Worm (Caenorhabditis elegans) whole organism, L4 larva: ENCODE results near the gene pap-3.

ENCODE experiments used
- aly-2 ChIP-seq: sonication (generic microtip); optimal IDR thresholded peaks from 2 replicates; lab custom pipeline; 2018; ENCODE audit warnings: missing biosample characterization, missing genetic modification characterization
- nhr-25 ChIP-seq: sonication (generic microtip); optimal IDR thresholded peaks from 2 replicates; lab custom pipeline; 2017; ENCODE audit warnings: missing genetic modification characterization, mild to moderate bottlenecking, missing compliant biosample characterization, antibody characterized with exemption, moderate library complexity, borderline replicate concordance; ENCODE audit not compliant: insufficient read depth
- unc-130 ChIP-seq: sonication (generic microtip); optimal IDR thresholded peaks from 2 replicates; lab custom pipeline; 2016; ENCODE audit warnings: missing genetic modification reagents, missing genetic modification characterization, missing compliant biosample characterization

DNA sequence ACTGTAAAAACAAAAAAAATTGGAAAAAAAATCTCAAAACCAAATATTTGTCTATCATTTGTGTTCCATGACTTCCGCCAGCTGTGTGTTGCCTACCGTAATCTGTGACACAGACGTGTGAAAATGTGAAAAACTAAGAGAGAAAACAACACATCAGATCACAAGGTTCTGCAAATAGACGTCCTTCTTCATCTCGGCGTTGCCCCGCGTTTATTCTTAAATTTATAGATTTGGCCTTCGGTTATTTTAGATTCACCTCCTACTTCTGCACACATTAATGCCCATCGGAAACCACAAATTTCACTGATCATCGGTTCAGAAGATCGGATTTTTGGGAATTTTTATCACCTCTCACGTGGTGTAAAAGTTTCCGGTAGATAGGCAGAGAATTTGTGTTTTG is 22.7 kb upstream of the pap-3 start:
- TF ChIP-seq unc-130 (GFP tag; lab: Kevin White, UChicago) (no peak), aly-2 (no peak), nhr-25 (no peak)
